Fruit fly (Drosophila melanogaster): ENCODE measurements around the gene Hex-t1.

DNA sequence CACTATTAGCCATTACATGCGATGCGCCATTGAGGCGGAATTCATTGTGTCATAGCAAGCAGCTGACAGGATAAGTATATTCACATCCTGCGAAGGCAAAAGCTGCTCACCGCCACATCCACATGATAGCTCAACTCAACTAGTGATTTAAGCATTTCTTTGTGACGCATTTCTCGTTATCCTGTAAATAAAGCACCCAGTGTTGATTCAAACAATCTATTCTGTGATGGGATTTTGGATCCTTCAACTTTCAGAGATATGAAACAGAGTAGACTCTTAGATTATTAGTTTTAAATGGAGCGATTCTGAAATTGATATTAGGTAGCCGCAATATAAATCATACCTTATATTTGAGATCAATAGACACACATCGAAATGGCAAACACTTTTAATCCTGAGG lies at the start of gene Hex-t1:
- no peak for TF ChIP-seq achi (GFP tag; optimal IDR thresholded peaks at IDR 0.05)
- no peak for TF ChIP-seq Smox (GFP tag; optimal IDR thresholded peaks at IDR 0.05)
- TF ChIP-seq CG11762 (GFP tag; optimal IDR thresholded peaks at IDR 0.05; ENCODE audit: insufficient read depth) = no peak
- TF ChIP-seq Met (GFP tag; optimal IDR thresholded peaks at IDR 0.05) = no peak
- TF ChIP-seq fd85E (GFP tag; optimal IDR thresholded peaks at IDR 0.05) = no peak
- no peak for TF ChIP-seq CG10669 (GFP tag; optimal IDR thresholded peaks at IDR 0.05)
- TF ChIP-seq Blimp-1 (GFP tag; optimal IDR thresholded peaks at IDR 0.05) = no peak
- TF ChIP-seq CG6163 (GFP tag; IDR thresholded peaks at IDR 0.05) = no peak
- no peak for TF ChIP-seq CG7368 (GFP tag; optimal IDR thresholded peaks at IDR 0.05)
